Fruit fly (Drosophila melanogaster): ENCODE data around the gene Tudor-SN.

DNA sequence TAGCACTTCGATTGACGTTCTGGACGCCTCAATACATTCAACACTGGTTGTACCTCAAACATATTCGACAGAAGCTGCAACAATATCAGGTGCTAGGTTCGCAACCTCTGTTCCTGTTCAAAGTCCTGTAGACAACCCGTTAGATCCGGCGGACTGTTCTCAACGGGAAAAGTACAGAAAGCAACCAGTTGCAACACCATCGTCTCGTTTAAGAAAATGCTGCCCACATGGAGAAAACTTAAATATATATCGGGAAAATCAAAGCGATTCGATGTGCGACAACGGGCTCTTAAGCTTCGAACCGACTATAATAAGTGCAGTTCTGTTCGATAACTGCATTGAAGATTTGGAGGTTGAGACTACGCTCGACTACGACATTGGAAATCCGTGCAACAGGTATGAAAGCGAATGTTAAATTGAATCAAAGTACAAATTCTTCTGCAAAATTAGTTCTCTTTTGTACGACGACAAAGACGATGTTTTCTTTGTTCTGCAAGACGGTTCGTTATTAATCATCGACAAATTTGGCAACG lies 15.9 kb downstream of the Tudor-SN start:
- TF ChIP-seq ttk (optimal IDR thresholded peaks at IDR 0.05) (no peak), h (optimal IDR thresholded peaks at IDR 0.05) (no peak)
